Worm (Caenorhabditis elegans) whole organism, L4/young adult: Measurements from ENCODE around the gene ZK370.4.

Source experiments
- dao-5 ChIP-seq: sonication (generic microtip); optimal IDR thresholded peaks from 2 replicates; lab custom pipeline; 2016; ENCODE audit warnings: missing genotype, missing genetic modification characterization, moderate library complexity, missing compliant biosample characterization
- him-1 ChIP-seq: sonication (generic microtip); optimal IDR thresholded peaks from 2 replicates; lab custom pipeline; 2016; ENCODE audit warnings: missing genotype, missing genetic modification reagents, missing genetic modification characterization, missing compliant biosample characterization

ce11 chrIII:8744765-8745164, 13.6 kb upstream of the ZK370.4 start:
- TF ChIP-seq him-1 (tag; lab: Kevin White, UChicago) (no peak), dao-5 (tag; lab: Kevin White, UChicago) (no peak)
